Fruit fly (Drosophila melanogaster): ENCODE results near the gene Pex12.

DNA sequence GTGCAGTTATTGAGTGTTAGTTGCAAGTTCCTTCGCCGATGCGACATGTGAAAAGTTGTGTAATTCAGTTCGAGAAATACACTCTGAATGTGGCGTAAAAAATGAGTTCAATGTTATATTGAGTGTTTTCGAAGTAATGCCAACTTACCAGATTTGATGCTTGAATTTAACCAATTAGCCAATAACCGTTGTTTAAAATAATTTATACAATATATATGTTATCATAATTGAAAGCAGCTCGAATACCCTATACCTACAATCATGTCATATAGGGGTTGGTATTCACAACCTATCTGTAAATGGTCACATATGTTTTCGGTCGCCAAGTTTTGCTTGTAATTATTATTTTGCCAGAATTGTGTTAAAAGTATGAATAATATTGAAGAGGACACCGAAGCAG, 5.5 kb upstream of the Pex12 start, which contains the start of gene Nnf1b:
- no peak for TF ChIP-seq Jarid2 (GFP tag; optimal IDR thresholded peaks at IDR 0.05)
- no peak for TF ChIP-seq rib (GFP tag; IDR thresholded peaks at IDR 0.05)
- TF ChIP-seq trh (GFP tag; optimal IDR thresholded peaks at IDR 0.05), result no peak
- TF ChIP-seq Blimp-1 (GFP tag; optimal IDR thresholded peaks at IDR 0.05), result no peak
- TF ChIP-seq Deaf1 (tag; optimal IDR thresholded peaks at IDR 0.05), result no peak
- TF ChIP-seq Nf-YC (tag; optimal IDR thresholded peaks at IDR 0.05), result no peak
